Worm (Caenorhabditis elegans): ENCODE results near the gene col-128.
A peak's percentile ranks its signal among the peaks of the same experiment; 100 is the strongest.

Gene col-128

ce11 chrIV:11569795-11570194, 18.0 kb upstream of the col-128 start:
- TF ChIP-seq mab-5 (tag; optimal IDR thresholded peaks at IDR 0.05) (no peak), lin-11 (tag; optimal IDR thresholded peaks at IDR 0.05) (no peak), ceh-16 (tag; optimal IDR thresholded peaks at IDR 0.05) (no peak), elt-3 (tag; optimal IDR thresholded peaks at IDR 0.05) (no peak), nhr-237 (tag; optimal IDR thresholded peaks at IDR 0.05) (no peak)

ce11 chrIV:11568249-11568940, 16.6 kb upstream of the col-128 start:
- no peak for TF ChIP-seq aly-2 (tag; optimal IDR thresholded peaks at IDR 0.05)
- TF ChIP-seq gmeb-1 (tag; optimal IDR thresholded peaks at IDR 0.05) = no peak
- no peak for TF ChIP-seq lin-13 (GFP tag; optimal IDR thresholded peaks at IDR 0.05)
- no peak for TF ChIP-seq sma-9 (GFP tag; optimal IDR thresholded peaks at IDR 0.05)
- TF ChIP-seq sma-9 (tag; optimal IDR thresholded peaks at IDR 0.05) = no peak

ce11 chrIV:11566146-11566545, 14.4 kb upstream of the col-128 start, which contains the start of gene sec-24.1:
Gene sec-24.1, minus strand, starts transcription at chrIV:11566194.
- TF ChIP-seq unc-62 (GFP tag; optimal IDR thresholded peaks at IDR 0.05) = peak; percentile 39
- no peak for TF ChIP-seq unc-39 (tag; optimal IDR thresholded peaks at IDR 0.05)
- peak; percentile 65 for TF ChIP-seq blmp-1 (tag; optimal IDR thresholded peaks at IDR 0.05; ENCODE audit: insufficient read depth)
- TF ChIP-seq F13H6.1 (tag; optimal IDR thresholded peaks at IDR 0.05) = peak; percentile 89
- TF ChIP-seq R02D3.7 (tag; optimal IDR thresholded peaks at IDR 0.05) = peak; percentile 60
- no peak for TF ChIP-seq elt-1 (tag; optimal IDR thresholded peaks at IDR 0.05)
- TF ChIP-seq nhr-129 (tag; optimal IDR thresholded peaks at IDR 0.05) = peak; percentile 78
- TF ChIP-seq ztf-1 (GFP tag; conservative IDR thresholded peaks at IDR 0.05) = no peak
- TF ChIP-seq sma-3 (GFP tag; optimal IDR thresholded peaks at IDR 0.05) = peak; percentile 92
- TF ChIP-seq lin-13 (GFP tag; optimal IDR thresholded peaks at IDR 0.05) = peak; percentile 87
- TF ChIP-seq lin-39 (tag; optimal IDR thresholded peaks at IDR 0.05) = no peak
- TF ChIP-seq sem-4 (tag; optimal IDR thresholded peaks at IDR 0.05) = peak; percentile 88
- TF ChIP-seq egl-27 (tag; optimal IDR thresholded peaks at IDR 0.05) = peak; percentile 47
- peak; percentile 88 for TF ChIP-seq nhr-21 (tag; optimal IDR thresholded peaks at IDR 0.05)
- TF ChIP-seq nhr-25 (tag; optimal IDR thresholded peaks at IDR 0.05) = peak; percentile 92
- TF ChIP-seq mbf-1 (tag; optimal IDR thresholded peaks at IDR 0.05) = no peak
- TF ChIP-seq mab-5 (tag; optimal IDR thresholded peaks at IDR 0.05) = peak; percentile 83
- TF ChIP-seq nhr-237 (tag; optimal IDR thresholded peaks at IDR 0.05) = peak; percentile 63
- peak; percentile 88 for TF ChIP-seq C34F6.9 (tag; optimal IDR thresholded peaks at IDR 0.05)
- TF ChIP-seq ztf-4 (tag; optimal IDR thresholded peaks at IDR 0.05) = peak; percentile 84
- TF ChIP-seq crh-2 (tag; optimal IDR thresholded peaks at IDR 0.05) = peak; percentile 95
- peak; percentile 68 for TF ChIP-seq fos-1 (tag; optimal IDR thresholded peaks at IDR 0.05)
- TF ChIP-seq nhr-12 (tag; optimal IDR thresholded peaks at IDR 0.05) = no peak
- peak; percentile 75 for TF ChIP-seq ZK546.5 (tag; optimal IDR thresholded peaks at IDR 0.05)
- TF ChIP-seq lsy-2 (tag; optimal IDR thresholded peaks at IDR 0.05) = peak; percentile 99 to 100
- TF ChIP-seq nhr-6 (tag; optimal IDR thresholded peaks at IDR 0.05) = peak; percentile 69
- TF ChIP-seq gmeb-1 (tag; optimal IDR thresholded peaks at IDR 0.05) = peak; percentile 96
- peak; percentile 63 for TF ChIP-seq snpc-4 (tag; optimal IDR thresholded peaks at IDR 0.05)
- peak; percentile 68 for TF ChIP-seq ceh-82 (tag; optimal IDR thresholded peaks at IDR 0.05)
- no peak for TF ChIP-seq nhr-23 (tag; optimal IDR thresholded peaks at IDR 0.05)
- TF ChIP-seq sma-9 (GFP tag; optimal IDR thresholded peaks at IDR 0.05) = peak; percentile 94
- TF ChIP-seq sma-9 (tag; optimal IDR thresholded peaks at IDR 0.05) = no peak
- TF ChIP-seq alr-1 (tag; optimal IDR thresholded peaks at IDR 0.05) = no peak
- TF ChIP-seq skn-1 (tag; optimal IDR thresholded peaks at IDR 0.05) = no peak
- no peak for TF ChIP-seq ama-1 (optimal IDR thresholded peaks at IDR 0.05)
- TF ChIP-seq dmd-4 (tag; optimal IDR thresholded peaks at IDR 0.05) = no peak
- TF ChIP-seq aly-2 (tag; optimal IDR thresholded peaks at IDR 0.05) = no peak
- TF ChIP-seq lin-11 (tag; optimal IDR thresholded peaks at IDR 0.05) = peak; percentile 86
- TF ChIP-seq mdl-1 (tag; optimal IDR thresholded peaks at IDR 0.05) = peak; percentile 57 to 68
- no peak for TF ChIP-seq peb-1 (tag; optimal IDR thresholded peaks at IDR 0.05)
- peak; percentile 96 for TF ChIP-seq unc-55 (GFP tag; optimal IDR thresholded peaks at IDR 0.05)
- no peak for TF ChIP-seq nhr-11 (tag; optimal IDR thresholded peaks at IDR 0.05)
- no peak for TF ChIP-seq elt-3 (tag; optimal IDR thresholded peaks at IDR 0.05)
- peak; percentile 85 for TF ChIP-seq ceh-16 (tag; optimal IDR thresholded peaks at IDR 0.05)

Measured in whole organism, L2 larva.